Worm (Caenorhabditis elegans) whole organism, L1 larva: ENCODE data around the gene Y113G7B.28.

Experiments
- C04F5.9 ChIP-seq: sonication (generic microtip); optimal IDR thresholded peaks from 2 replicates; lab custom pipeline; 2016; ENCODE audit warnings: missing genetic modification characterization, missing compliant biosample characterization
- C16A3.4 ChIP-seq: fragments of 150-350 bp; optimal IDR thresholded peaks from 2 replicates; lab custom pipeline; 2014; ENCODE audit warnings: missing biosample characterization, missing genetic modification characterization
- F16B12.6 ChIP-seq: fragments of 150-350 bp; optimal IDR thresholded peaks from 2 replicates; lab custom pipeline; 2014; ENCODE audit warnings: missing biosample characterization, missing genetic modification characterization
- Y116A8C.19 ChIP-seq: sonication (generic microtip); optimal IDR thresholded peaks from 2 replicates; lab custom pipeline; 2016; ENCODE audit warnings: missing compliant biosample characterization, missing genetic modification characterization, borderline replicate concordance
- aha-1 ChIP-seq: fragments of 150-350 bp; optimal IDR thresholded peaks from 2 replicates; lab custom pipeline; 2014; ENCODE audit warnings: missing biosample characterization, missing genetic modification characterization
- aly-2 ChIP-seq: fragments of 150-350 bp; optimal IDR thresholded peaks from 2 replicates; lab custom pipeline; 2014; ENCODE audit warnings: missing biosample characterization, missing genetic modification characterization
- ceh-63 ChIP-seq: fragments of 200-800 bp; sonication (Bioruptor generic); optimal IDR thresholded peaks from 2 replicates; lab custom pipeline; 2018; ENCODE audit warnings: mild to moderate bottlenecking, missing genetic modification characterization, missing compliant biosample characterization
- ceh-88 ChIP-seq: fragments of 200-800 bp; sonication (Bioruptor generic); IDR thresholded peaks from 2 replicates; pipeline ENCODE4 v1.3.6; 2022; ENCODE audit warnings: missing genetic modification characterization, missing compliant biosample characterization
- ceh-90 ChIP-seq: sonication (generic microtip); optimal IDR thresholded peaks from 2 replicates; lab custom pipeline; 2016; ENCODE audit warnings: missing genetic modification characterization, missing compliant biosample characterization
- dsc-1 ChIP-seq: sonication (generic microtip); optimal IDR thresholded peaks from 2 replicates; lab custom pipeline; 2016; ENCODE audit warnings: mild to moderate bottlenecking, missing genetic modification characterization, missing compliant biosample characterization
- efl-3 ChIP-seq: fragments of 200-800 bp; sonication (Bioruptor generic); optimal IDR thresholded peaks from 2 replicates; lab custom pipeline; 2018; ENCODE audit warnings: mild to moderate bottlenecking, missing genetic modification characterization, missing compliant biosample characterization
- egl-27 ChIP-seq, 2 experiments: fragments of 150-350 bp in 1 of 2; sonication (generic microtip); optimal IDR thresholded peaks; 3 replicates each; lab custom pipeline; 2017 to 2018; ENCODE audit warnings: missing biosample characterization in 2 of 2, missing genetic modification characterization in 2 of 2, missing genetic modification reagents in 2 of 2
- elt-3 ChIP-seq, 6 experiments: fragments of 150-350 bp in 1 of 6; sonication (generic microtip); optimal IDR thresholded peaks; 2 replicates each; lab custom pipeline; 2017 to 2018; ENCODE audit warnings: missing biosample characterization in 6 of 6, missing genetic modification characterization in 6 of 6, inconsistent platforms in 1 of 6
- fkh-10 ChIP-seq: sonication (generic microtip); optimal IDR thresholded peaks from 2 replicates; lab custom pipeline; 2017; ENCODE audit warnings: missing biosample characterization, missing genetic modification reagents, missing genetic modification characterization
- fkh-4 ChIP-seq: sonication (generic microtip); optimal IDR thresholded peaks from 2 replicates; lab custom pipeline; 2016; ENCODE audit warnings: missing compliant biosample characterization, missing genetic modification characterization, borderline replicate concordance
- fos-1 ChIP-seq: fragments of 150-350 bp; optimal IDR thresholded peaks from 2 replicates; lab custom pipeline; 2014; ENCODE audit warnings: missing biosample characterization, missing genetic modification characterization
- hpl-2 ChIP-seq: fragments of 150-350 bp; optimal IDR thresholded peaks from 2 replicates; lab custom pipeline; 2014; ENCODE audit warnings: missing biosample characterization, missing genetic modification reagents, missing genetic modification characterization
- isw-1 ChIP-seq: fragments of 200-800 bp; sonication (Bioruptor generic); IDR thresholded peaks from 2 replicates; pipeline ENCODE4 v1.3.6; 2022; ENCODE audit warnings: missing genetic modification characterization, missing compliant biosample characterization
- jun-1 ChIP-seq: fragments of 150-350 bp; optimal IDR thresholded peaks from 2 replicates; lab custom pipeline; 2014; ENCODE audit warnings: missing biosample characterization, missing genetic modification reagents, missing genetic modification characterization
- lin-13 ChIP-seq: fragments of 150-350 bp; optimal IDR thresholded peaks from 2 replicates; lab custom pipeline; 2014; ENCODE audit warnings: missing biosample characterization, missing genetic modification reagents, missing genetic modification characterization
- lin-14 ChIP-seq: fragments of 200-800 bp; sonication (Bioruptor generic); optimal IDR thresholded peaks from 2 replicates; lab custom pipeline; 2018; ENCODE audit warnings: mild to moderate bottlenecking, missing genetic modification characterization, moderate library complexity, missing compliant biosample characterization
- lin-35 ChIP-seq, 2 experiments: fragments of 150-350 bp; optimal IDR thresholded peaks; 2 replicates each; lab custom pipeline; 2014; ENCODE audit warnings: missing biosample characterization in 2 of 2, missing genetic modification characterization in 2 of 2, missing genetic modification reagents in 2 of 2
- nhr-12 ChIP-seq: sonication (generic microtip); optimal IDR thresholded peaks from 2 replicates; lab custom pipeline; 2017; ENCODE audit warnings: missing biosample characterization, missing genetic modification characterization
- nhr-20 ChIP-seq: sonication (generic microtip); optimal IDR thresholded peaks from 2 replicates; lab custom pipeline; 2016; ENCODE audit warnings: mild to moderate bottlenecking, missing genetic modification characterization, missing compliant biosample characterization
- nhr-76 ChIP-seq: sonication (generic microtip); optimal IDR thresholded peaks from 2 replicates; lab custom pipeline; 2017; ENCODE audit warnings: missing biosample characterization, missing genetic modification characterization
- nhr-84 ChIP-seq: sonication (generic microtip); optimal IDR thresholded peaks from 2 replicates; lab custom pipeline; 2017; ENCODE audit warnings: missing biosample characterization, missing genetic modification characterization
- nhr-85 ChIP-seq: sonication (generic microtip); peaks from one replicate; lab custom pipeline; 2016; ENCODE audit warnings: missing genetic modification characterization, inconsistent platforms, missing compliant biosample characterization
- snpc-4 ChIP-seq: fragments of 150-350 bp; optimal IDR thresholded peaks from 2 replicates; lab custom pipeline; 2014; ENCODE audit warnings: missing biosample characterization, missing genetic modification characterization
- sptf-1 ChIP-seq: fragments of 150-350 bp; optimal IDR thresholded peaks from 2 replicates; lab custom pipeline; 2014; ENCODE audit warnings: missing biosample characterization, missing genetic modification characterization
- swsn-7 ChIP-seq: sonication (generic microtip); optimal IDR thresholded peaks from 2 replicates; lab custom pipeline; 2016; ENCODE audit warnings: missing genetic modification characterization, missing compliant biosample characterization
- tbx-2 ChIP-seq: sonication (generic microtip); optimal IDR thresholded peaks from 2 replicates; lab custom pipeline; 2016; ENCODE audit warnings: missing genetic modification characterization, missing compliant biosample characterization
- unc-130 ChIP-seq: fragments of 150-350 bp; optimal IDR thresholded peaks from 2 replicates; lab custom pipeline; 2017; ENCODE audit warnings: missing biosample characterization, missing genetic modification characterization, inconsistent platforms
- unc-62 ChIP-seq: fragments of 150-350 bp; optimal IDR thresholded peaks from 2 replicates; lab custom pipeline; 2014; ENCODE audit warnings: missing biosample characterization, missing genetic modification reagents, missing genetic modification characterization
- zag-1 ChIP-seq: fragments of 150-350 bp; optimal IDR thresholded peaks from 2 replicates; lab custom pipeline; 2014; ENCODE audit warnings: missing biosample characterization, missing genetic modification characterization
- zip-4 ChIP-seq: fragments of 200-800 bp; sonication (Bioruptor generic); optimal IDR thresholded peaks from 2 replicates; lab custom pipeline; 2018; ENCODE audit warnings: mild to moderate bottlenecking, missing genetic modification characterization, moderate library complexity, missing compliant biosample characterization

Gene Y113G7B.28

DNA sequence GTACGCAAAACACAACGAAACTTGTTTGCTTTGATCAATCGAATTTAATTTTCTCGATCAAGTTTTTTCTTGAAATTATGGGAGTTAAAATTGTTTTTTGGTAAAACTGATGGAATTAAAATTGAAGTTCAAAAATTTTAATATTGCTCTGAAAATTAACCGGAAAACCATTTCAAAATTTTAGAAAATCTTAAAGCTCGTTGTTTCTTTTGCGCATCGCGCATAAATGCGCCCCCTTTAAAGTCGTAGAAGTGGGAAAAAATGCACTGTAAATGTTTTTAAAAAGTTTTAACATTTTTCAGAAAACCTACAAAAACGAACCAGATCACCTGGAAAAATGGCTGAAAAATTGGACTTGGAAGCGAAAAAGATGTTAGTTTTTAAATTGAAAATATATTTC, 7.3 kb downstream of the Y113G7B.28 start, which contains the start of gene fbxa-113:
Gene fbxa-113 (plus strand): TSS at position 301 of the 400 bp plus-strand sequence.
- TF ChIP-seq nhr-20 (tag; lab: Kevin White, UChicago): no peak
- TF ChIP-seq zag-1 (tag; lab: Kevin White, UChicago): no peak
- no peak for TF ChIP-seq snpc-4 (tag; lab: Kevin White, UChicago)
- TF ChIP-seq tbx-2 (tag; lab: Kevin White, UChicago): no peak
- TF ChIP-seq elt-3 (tag; optimal IDR thresholded peaks at IDR 0.05; lab: Kevin White, UChicago): no peak
- no peak for TF ChIP-seq F16B12.6 (tag; lab: Kevin White, UChicago)
- TF ChIP-seq zip-4 (GFP tag; lab: Kevin White, UChicago): no peak
- no peak for TF ChIP-seq fos-1 (tag; lab: Kevin White, UChicago)
- no peak for TF ChIP-seq efl-3 (GFP tag; lab: Kevin White, UChicago)
- no peak for TF ChIP-seq fkh-10 (GFP tag; lab: Kevin White, UChicago)
- no peak for TF ChIP-seq nhr-12
- no peak for TF ChIP-seq fkh-4 (tag; lab: Kevin White, UChicago)
- no peak for TF ChIP-seq sptf-1 (tag; lab: Kevin White, UChicago)
- TF ChIP-seq ceh-88 (GFP tag; lab: Robert Waterston, UW): no peak
- no peak for TF ChIP-seq ceh-63 (GFP tag; lab: Kevin White, UChicago)
- no peak for TF ChIP-seq ceh-90 (tag; lab: Kevin White, UChicago)
- TF ChIP-seq hpl-2: no peak
- TF ChIP-seq isw-1: no peak
- TF ChIP-seq, all 84 proteins: peak for 0

ce11 chrV:20206086-20206485, 10.3 kb downstream of the Y113G7B.28 start, which contains the start of the genes fbxb-59 and srbc-34:
Gene fbxb-59 (minus strand): TSS chrV:20206186.
Gene srbc-34 (plus strand): TSS chrV:20206318.
- no peak for TF ChIP-seq jun-1
- no peak for TF ChIP-seq unc-62 (GFP tag; lab: Kevin White, UChicago)
- no peak for TF ChIP-seq elt-3 (tag; optimal IDR thresholded peaks at IDR 0.05; lab: Kevin White, UChicago)

- no peak for TF ChIP-seq swsn-7 (tag; lab: Kevin White, UChicago)
- TF ChIP-seq aha-1 (tag; lab: Kevin White, UChicago): no peak
- TF ChIP-seq Y116A8C.19 (tag; lab: Kevin White, UChicago): no peak
- no peak for TF ChIP-seq fkh-4 (tag; lab: Kevin White, UChicago)
- no peak for TF ChIP-seq lin-35 (GFP tag; optimal IDR thresholded peaks at IDR 0.05; lab: Kevin White, UChicago)
- no peak for TF ChIP-seq unc-130 (tag; lab: Kevin White, UChicago)
- no peak for TF ChIP-seq nhr-12
- TF ChIP-seq nhr-76 (tag; lab: Kevin White, UChicago): no peak
- no peak for TF ChIP-seq elt-3 (tag; optimal IDR thresholded peaks at IDR 0.05; lab: Kevin White, UChicago)
- no peak for TF ChIP-seq F16B12.6 (tag; lab: Kevin White, UChicago)
- TF ChIP-seq dsc-1 (tag; lab: Kevin White, UChicago): no peak
- no peak for TF ChIP-seq lin-14 (GFP tag; lab: Kevin White, UChicago)
- no peak for TF ChIP-seq C16A3.4 (tag; lab: Kevin White, UChicago)
These were observed 16.8 kb downstream of the Y113G7B.28 start, which contains the start of gene Y113G7B.12 for ce11 chrV:20212584-20212983. Gene Y113G7B.12 (minus strand): TSS chrV:20212684.

DNA sequence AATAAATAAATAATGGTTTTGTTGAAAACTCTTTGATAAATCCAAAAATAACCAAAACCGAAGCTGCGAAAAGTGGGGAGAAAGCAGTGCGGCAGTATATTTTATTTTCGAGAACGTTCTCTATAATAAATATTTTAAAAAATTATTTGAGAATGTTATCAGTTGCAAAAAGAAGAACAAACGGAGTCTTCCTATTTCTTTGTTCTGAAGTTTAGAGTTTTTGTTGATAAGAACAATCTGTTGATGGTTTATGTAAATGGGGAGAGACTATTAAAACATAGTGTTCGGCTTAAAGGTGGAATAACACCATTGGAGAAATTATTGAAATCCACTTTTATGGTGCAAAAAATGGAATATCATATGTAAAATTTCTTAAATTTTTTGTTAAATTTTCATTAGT, 17.3 kb downstream of the Y113G7B.28 start:
- TF ChIP-seq nhr-85 (tag; lab: Kevin White, UChicago): peak; percentile 17
- TF ChIP-seq egl-27 (tag; optimal IDR thresholded peaks at IDR 0.05; lab: Kevin White, UChicago): no peak

- TF ChIP-seq dsc-1 (tag; lab: Kevin White, UChicago) (no peak), aly-2 (no peak), nhr-84 (tag; lab: Kevin White, UChicago) (no peak), nhr-12 (no peak), C04F5.9 (tag; lab: Kevin White, UChicago) (no peak), zip-4 (GFP tag; lab: Kevin White, UChicago) (no peak), aha-1 (tag; lab: Kevin White, UChicago) (no peak), tbx-2 (tag; lab: Kevin White, UChicago) (no peak), lin-13 (GFP tag; lab: Kevin White, UChicago) (no peak), unc-130 (tag; lab: Kevin White, UChicago) (no peak)
These were observed 19.4 kb downstream of the Y113G7B.28 start, which contains the start of gene Y113G7B.11 for ce11 chrV:20215197-20215596. Gene Y113G7B.11 (minus strand): TSS chrV:20215297.
